Worm (Caenorhabditis elegans): ENCODE data around the gene rps-30.
A peak's percentile ranks its signal among the peaks of the same experiment; 100 is the strongest.

rps-30 gene

ce11 chrV:7747132-7747531 lies 29.2 kb upstream of the rps-30 start:
- TF ChIP-seq ceh-13 (GFP tag; optimal IDR thresholded peaks at IDR 0.05) (no peak), ets-7 (tag; optimal IDR thresholded peaks at IDR 0.05) (no peak), aly-1 (tag; optimal IDR thresholded peaks at IDR 0.05) (no peak), ama-1 (optimal IDR thresholded peaks at IDR 0.05) (no peak), tra-4 (tag; optimal IDR thresholded peaks at IDR 0.05) (no peak), hmbx-1 (tag; optimal IDR thresholded peaks at IDR 0.05) (no peak), F13C5.2 (tag; optimal IDR thresholded peaks at IDR 0.05) (no peak), hnd-1 (tag; optimal IDR thresholded peaks at IDR 0.05) (no peak), ceh-36 (tag; optimal IDR thresholded peaks at IDR 0.05) (no peak), tbx-11 (GFP tag; IDR thresholded peaks at IDR 0.05) (no peak), B0310.2 (tag; optimal IDR thresholded peaks at IDR 0.05) (no peak), pes-1 (GFP tag; IDR thresholded peaks at IDR 0.05) (no peak), scrt-1 (GFP tag; IDR thresholded peaks at IDR 0.05) (no peak), tbx-37 (GFP tag; conservative IDR thresholded peaks at IDR 0.05) (no peak), hmg-4 (GFP tag; optimal IDR thresholded peaks at IDR 0.05) (no peak), sea-1 (GFP tag; conservative IDR thresholded peaks at IDR 0.05) (no peak), flt-1 (GFP tag; IDR thresholded peaks at IDR 0.05) (no peak)

ce11 chrV:7747987-7748607 lies 28.3 kb upstream of the rps-30 start:
- peak; percentile 88 for TF ChIP-seq ets-7 (tag; optimal IDR thresholded peaks at IDR 0.05)
- no peak for TF ChIP-seq ceh-36 (tag; optimal IDR thresholded peaks at IDR 0.05)
- no peak for TF ChIP-seq tra-4 (tag; optimal IDR thresholded peaks at IDR 0.05)
- TF ChIP-seq flt-1 (GFP tag; IDR thresholded peaks at IDR 0.05): no peak
- no peak for TF ChIP-seq scrt-1 (GFP tag; IDR thresholded peaks at IDR 0.05)

- no peak for TF ChIP-seq F13C5.2 (tag; optimal IDR thresholded peaks at IDR 0.05)
- no peak for TF ChIP-seq tbx-11 (GFP tag; IDR thresholded peaks at IDR 0.05)
Measured at ce11 chrV:7749708-7750107, 26.7 kb upstream of the rps-30 start.

DNA sequence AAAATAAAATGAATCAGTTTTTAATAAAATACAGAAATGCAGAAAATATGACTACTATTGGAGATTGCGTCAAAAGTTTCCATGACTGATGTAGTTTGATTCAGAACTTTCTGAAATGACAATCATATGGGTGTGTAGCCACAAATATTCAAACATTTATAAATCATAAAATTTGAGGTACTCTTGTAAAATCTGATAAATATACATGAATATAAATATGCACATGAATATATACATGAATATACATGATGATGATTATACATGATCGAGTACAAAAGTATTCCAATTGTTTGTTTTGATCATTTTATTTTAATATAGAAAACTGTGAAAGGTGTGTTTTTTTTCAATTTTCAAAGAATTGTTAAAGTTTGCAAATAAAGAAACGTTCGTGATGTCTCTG lies 21.8 kb upstream of the rps-30 start, which contains the start of gene T05B11.4:
Gene T05B11.4, minus strand, starts transcription at position 101 of the 400 bp plus-strand sequence.
- TF ChIP-seq ceh-36 (tag; optimal IDR thresholded peaks at IDR 0.05) (no peak), tra-4 (tag; optimal IDR thresholded peaks at IDR 0.05) (no peak), hmg-4 (GFP tag; optimal IDR thresholded peaks at IDR 0.05) (no peak), ets-7 (tag; optimal IDR thresholded peaks at IDR 0.05) (no peak)

DNA sequence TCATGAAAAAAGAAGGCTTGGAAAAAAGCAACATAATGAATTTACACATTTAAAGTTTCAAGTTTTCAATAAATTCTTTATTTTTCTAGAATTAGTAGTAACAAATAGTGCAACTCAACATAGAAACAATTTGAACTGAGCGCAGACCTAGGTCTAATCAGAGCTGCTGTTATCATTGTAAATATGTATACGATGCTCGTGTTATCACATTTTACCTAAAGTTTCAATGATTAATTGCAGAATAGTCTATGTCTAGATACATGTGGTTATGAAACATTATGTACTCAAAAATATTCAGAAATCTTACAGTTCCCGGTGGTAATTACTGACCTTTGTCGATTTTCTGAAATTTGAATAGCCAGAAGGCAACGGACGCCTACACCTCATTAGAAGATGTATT lies 20.4 kb upstream of the rps-30 start:
- TF ChIP-seq ceh-13 (GFP tag; optimal IDR thresholded peaks at IDR 0.05) (no peak), B0310.2 (tag; optimal IDR thresholded peaks at IDR 0.05) (no peak), ets-7 (tag; optimal IDR thresholded peaks at IDR 0.05) (no peak), sea-1 (GFP tag; conservative IDR thresholded peaks at IDR 0.05) (no peak), pes-1 (GFP tag; IDR thresholded peaks at IDR 0.05) (no peak), tbx-37 (GFP tag; conservative IDR thresholded peaks at IDR 0.05) (no peak), flt-1 (GFP tag; IDR thresholded peaks at IDR 0.05) (no peak), hmbx-1 (tag; optimal IDR thresholded peaks at IDR 0.05) (no peak), ama-1 (optimal IDR thresholded peaks at IDR 0.05) (no peak)

- TF ChIP-seq aly-1 (tag; optimal IDR thresholded peaks at IDR 0.05) (no peak), hmbx-1 (tag; optimal IDR thresholded peaks at IDR 0.05) (no peak), scrt-1 (GFP tag; IDR thresholded peaks at IDR 0.05) (no peak), F13C5.2 (tag; optimal IDR thresholded peaks at IDR 0.05) (no peak)
Measured at ce11 chrV:7759270-7759669, 17.1 kb upstream of the rps-30 start.

DNA sequence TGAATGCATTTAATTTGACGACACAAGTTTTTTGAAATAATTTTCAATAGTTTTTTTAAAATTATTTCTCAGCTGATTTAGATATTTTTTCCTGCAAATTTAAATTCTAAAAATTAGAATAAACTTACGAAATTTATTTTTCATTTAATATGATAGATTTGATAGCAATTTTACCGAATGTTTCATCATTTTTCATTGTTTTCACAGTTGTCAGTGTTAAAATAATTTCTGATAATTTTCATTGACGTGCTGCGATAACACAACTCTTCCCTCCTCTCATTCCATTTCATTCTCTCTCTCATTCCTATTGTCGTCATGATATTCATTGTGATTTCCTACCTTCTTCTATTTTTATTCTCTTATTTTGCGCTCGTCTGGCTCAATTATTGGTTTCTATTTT lies 16.2 kb upstream of the rps-30 start, which contains the start of gene hint-3:
Gene hint-3, plus strand, starts transcription at position 301 of the 400 bp plus-strand sequence.
- no peak for TF ChIP-seq hnd-1 (tag; optimal IDR thresholded peaks at IDR 0.05)
- TF ChIP-seq tbx-11 (GFP tag; IDR thresholded peaks at IDR 0.05): no peak
- TF ChIP-seq tbx-37 (GFP tag; conservative IDR thresholded peaks at IDR 0.05): no peak
- no peak for TF ChIP-seq hmbx-1 (tag; optimal IDR thresholded peaks at IDR 0.05)
- no peak for TF ChIP-seq aly-1 (tag; optimal IDR thresholded peaks at IDR 0.05)
- no peak for TF ChIP-seq hmg-4 (GFP tag; optimal IDR thresholded peaks at IDR 0.05)

- TF ChIP-seq sea-1 (GFP tag; conservative IDR thresholded peaks at IDR 0.05) (no peak), scrt-1 (GFP tag; IDR thresholded peaks at IDR 0.05) (no peak), ceh-36 (tag; optimal IDR thresholded peaks at IDR 0.05) (no peak), F13C5.2 (tag; optimal IDR thresholded peaks at IDR 0.05) (no peak), B0310.2 (tag; optimal IDR thresholded peaks at IDR 0.05) (no peak), tra-4 (tag; optimal IDR thresholded peaks at IDR 0.05) (no peak), ama-1 (optimal IDR thresholded peaks at IDR 0.05) (no peak), flt-1 (GFP tag; IDR thresholded peaks at IDR 0.05) (no peak), tbx-37 (GFP tag; conservative IDR thresholded peaks at IDR 0.05) (no peak), ceh-13 (GFP tag; optimal IDR thresholded peaks at IDR 0.05) (no peak), hmg-4 (GFP tag; optimal IDR thresholded peaks at IDR 0.05) (no peak), aly-1 (tag; optimal IDR thresholded peaks at IDR 0.05) (no peak), tbx-11 (GFP tag; IDR thresholded peaks at IDR 0.05) (no peak)
Measured at ce11 chrV:7761906-7762305, 14.5 kb upstream of the rps-30 start.

ce11 chrV:7770961-7771360 lies 5.4 kb upstream of the rps-30 start, which contains the start of gene frpr-3:
frpr-3 (plus strand) TSS chrV:7771261.
- no peak for TF ChIP-seq hnd-1 (tag; optimal IDR thresholded peaks at IDR 0.05)
- TF ChIP-seq flt-1 (GFP tag; IDR thresholded peaks at IDR 0.05): no peak
- TF ChIP-seq tbx-37 (GFP tag; conservative IDR thresholded peaks at IDR 0.05): no peak
- TF ChIP-seq tbx-11 (GFP tag; IDR thresholded peaks at IDR 0.05): no peak
- TF ChIP-seq pes-1 (GFP tag; IDR thresholded peaks at IDR 0.05): no peak
- TF ChIP-seq tra-4 (tag; optimal IDR thresholded peaks at IDR 0.05): no peak
- TF ChIP-seq ceh-13 (GFP tag; optimal IDR thresholded peaks at IDR 0.05): no peak
- TF ChIP-seq hmbx-1 (tag; optimal IDR thresholded peaks at IDR 0.05): no peak
- no peak for TF ChIP-seq ceh-36 (tag; optimal IDR thresholded peaks at IDR 0.05)
- TF ChIP-seq sea-1 (GFP tag; conservative IDR thresholded peaks at IDR 0.05): no peak
- no peak for TF ChIP-seq ets-7 (tag; optimal IDR thresholded peaks at IDR 0.05)
- no peak for TF ChIP-seq F13C5.2 (tag; optimal IDR thresholded peaks at IDR 0.05)
- TF ChIP-seq aly-1 (tag; optimal IDR thresholded peaks at IDR 0.05): no peak
- no peak for TF ChIP-seq B0310.2 (tag; optimal IDR thresholded peaks at IDR 0.05)
- TF ChIP-seq ama-1 (optimal IDR thresholded peaks at IDR 0.05): no peak
- no peak for TF ChIP-seq scrt-1 (GFP tag; IDR thresholded peaks at IDR 0.05)
- no peak for TF ChIP-seq hmg-4 (GFP tag; optimal IDR thresholded peaks at IDR 0.05)

All from whole organism, early embryonic.